Worm (Caenorhabditis elegans) whole organism, late embryonic: ENCODE data around the gene Y105C5A.8.

Experiments
- Y22D7AL.16 ChIP-seq: sonication (generic microtip); optimal IDR thresholded peaks from 2 replicates; lab custom pipeline; 2016; ENCODE audit warnings: missing genetic modification characterization, missing compliant biosample characterization
- ama-1 ChIP-seq: fragments of 150-350 bp; optimal IDR thresholded peaks from 2 replicates; lab custom pipeline; 2014
- unc-42 ChIP-seq: sonication (generic microtip); optimal IDR thresholded peaks from 2 replicates; lab custom pipeline; 2016; ENCODE audit warnings: missing genotype, missing genetic modification characterization, missing compliant biosample characterization

DNA sequence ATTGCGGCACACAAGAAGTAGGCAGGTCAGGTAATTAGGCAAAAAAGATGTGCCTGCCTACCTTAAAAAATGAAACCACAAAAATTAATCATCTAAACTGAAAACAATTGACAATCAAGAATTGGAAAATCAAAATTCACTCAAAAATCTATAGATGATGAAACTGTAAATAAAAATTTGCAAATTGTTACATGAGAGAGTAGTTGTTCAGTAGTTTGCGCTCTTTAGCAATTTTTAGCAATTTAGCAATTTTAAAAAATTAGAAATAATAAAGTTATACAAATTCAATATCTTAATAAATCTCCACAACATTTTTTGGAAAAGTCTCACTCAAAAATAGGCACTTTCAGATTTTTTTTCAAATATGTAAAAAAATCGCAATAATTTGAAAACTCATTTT lies 44.8 kb downstream of the Y105C5A.8 start:
- TF ChIP-seq unc-42 (no peak), ama-1 (no peak), Y22D7AL.16 (tag; lab: Kevin White, UChicago) (no peak)
